Worm (Caenorhabditis elegans) whole organism, mixed stage, embryonic: Measurements from ENCODE around the gene fkb-3.

ENCODE experiments used
- M03D4.4 ChIP-seq: sonication (generic microtip); optimal IDR thresholded peaks from 2 replicates; lab custom pipeline; 2017; ENCODE audit warnings: mild to moderate bottlenecking, missing genetic modification characterization, missing compliant biosample characterization
- bed-3 ChIP-seq: fragments of 200-800 bp; sonication (Bioruptor generic); optimal IDR thresholded peaks from 3 replicates; lab custom pipeline; 2018; ENCODE audit warnings: mild to moderate bottlenecking, missing genetic modification characterization, moderate library complexity, missing compliant biosample characterization
- blmp-1 ChIP-seq: fragments of 150-350 bp; optimal IDR thresholded peaks from 2 replicates; lab custom pipeline; 2014; ENCODE audit warnings: missing biosample characterization, missing genetic modification characterization
- ceh-39 ChIP-seq: fragments of 150-350 bp; optimal IDR thresholded peaks from 2 replicates; lab custom pipeline; 2014; ENCODE audit warnings: missing biosample characterization, missing genetic modification characterization
- ceh-43 ChIP-seq: fragments of 200-800 bp; sonication (Bioruptor generic); optimal IDR thresholded peaks from 2 replicates; lab custom pipeline; 2018; ENCODE audit warnings: mild to moderate bottlenecking, missing genetic modification characterization, moderate library complexity, missing compliant biosample characterization
- drap-1 ChIP-seq: fragments of 200-800 bp; sonication (Bioruptor generic); optimal IDR thresholded peaks from 3 replicates; lab custom pipeline; 2018; ENCODE audit warnings: mild to moderate bottlenecking, missing genetic modification characterization, missing compliant biosample characterization
- elt-1 ChIP-seq: sonication (generic microtip); optimal IDR thresholded peaks from 2 replicates; lab custom pipeline; 2017; ENCODE audit warnings: missing genetic modification characterization, mild to moderate bottlenecking, missing compliant biosample characterization, antibody characterized with exemption, moderate library complexity, borderline replicate concordance; ENCODE audit not compliant: insufficient read depth
- elt-3 ChIP-seq: fragments of 150-350 bp; optimal IDR thresholded peaks from 2 replicates; lab custom pipeline; 2014; ENCODE audit warnings: missing biosample characterization, missing genetic modification characterization
- ham-2 ChIP-seq: fragments of 200-800 bp; sonication (Bioruptor generic); optimal IDR thresholded peaks from 2 replicates; lab custom pipeline; 2018; ENCODE audit warnings: mild to moderate bottlenecking, missing genetic modification characterization, missing compliant biosample characterization
- hlh-1 ChIP-seq: fragments of 150-350 bp; optimal IDR thresholded peaks from 2 replicates; lab custom pipeline; 2014; ENCODE audit warnings: missing biosample characterization, missing genetic modification reagents, missing genetic modification characterization
- lin-13 ChIP-seq: fragments of 150-350 bp; optimal IDR thresholded peaks from 2 replicates; lab custom pipeline; 2014; ENCODE audit warnings: missing biosample characterization, missing genetic modification characterization
- lin-32 ChIP-seq: fragments of 200-800 bp; sonication (Bioruptor generic); optimal IDR thresholded peaks from 2 replicates; lab custom pipeline; 2018; ENCODE audit warnings: mild to moderate bottlenecking, missing genetic modification characterization, missing compliant biosample characterization
- mab-5 ChIP-seq: fragments of 150-350 bp; optimal IDR thresholded peaks from 2 replicates; lab custom pipeline; 2014; ENCODE audit warnings: missing biosample characterization, missing genetic modification characterization
- mep-1 ChIP-seq: fragments of 150-350 bp; optimal IDR thresholded peaks from 2 replicates; lab custom pipeline; 2017; ENCODE audit warnings: missing biosample characterization, missing genetic modification reagents, missing genetic modification characterization, inconsistent platforms
- nhr-12 ChIP-seq: fragments of 150-350 bp; optimal IDR thresholded peaks from 2 replicates; lab custom pipeline; 2014; ENCODE audit warnings: missing biosample characterization, missing genetic modification characterization
- nhr-2 ChIP-seq: fragments of 150-350 bp; optimal IDR thresholded peaks from 2 replicates; lab custom pipeline; 2014; ENCODE audit warnings: missing biosample characterization, missing genetic modification characterization
- nhr-237 ChIP-seq: fragments of 150-350 bp; optimal IDR thresholded peaks from 2 replicates; lab custom pipeline; 2014; ENCODE audit warnings: missing biosample characterization, missing genetic modification characterization
- nhr-28 ChIP-seq: fragments of 150-350 bp; optimal IDR thresholded peaks from 2 replicates; lab custom pipeline; 2014; ENCODE audit warnings: missing biosample characterization, missing genetic modification characterization
- pha-4 ChIP-seq: fragments of 150-350 bp; optimal IDR thresholded peaks from 2 replicates; lab custom pipeline; 2018; ENCODE audit warnings: missing biosample characterization, missing genetic modification reagents, missing genetic modification characterization
- sem-2 ChIP-seq: fragments of 200-800 bp; sonication (Bioruptor generic); optimal IDR thresholded peaks from 2 replicates; lab custom pipeline; 2018; ENCODE audit warnings: mild to moderate bottlenecking, missing genetic modification characterization, missing compliant biosample characterization
- snpc-4 ChIP-seq: fragments of 150-350 bp; optimal IDR thresholded peaks from 2 replicates; lab custom pipeline; 2014; ENCODE audit warnings: missing biosample characterization, missing genetic modification characterization
- sptf-1 ChIP-seq: sonication (generic microtip); optimal IDR thresholded peaks from 2 replicates; lab custom pipeline; 2017; ENCODE audit warnings: mild to moderate bottlenecking, missing genetic modification characterization, moderate library complexity, missing compliant biosample characterization
- tbx-8 ChIP-seq: fragments of 200-800 bp; sonication (Bioruptor generic); optimal IDR thresholded peaks from 2 replicates; lab custom pipeline; 2018; ENCODE audit warnings: mild to moderate bottlenecking, missing genetic modification characterization, moderate library complexity, missing compliant biosample characterization
- unc-120 ChIP-seq: sonication (generic microtip); optimal IDR thresholded peaks from 2 replicates; lab custom pipeline; 2017; ENCODE audit warnings: missing genetic modification characterization, missing compliant biosample characterization; ENCODE audit not compliant: poor library complexity, severe bottlenecking
- unc-62 ChIP-seq: fragments of 150-350 bp; optimal IDR thresholded peaks from 2 replicates; lab custom pipeline; 2014; ENCODE audit warnings: missing biosample characterization, missing genetic modification reagents, missing genetic modification characterization
- zip-8 ChIP-seq: fragments of 150-350 bp; optimal IDR thresholded peaks from 2 replicates; lab custom pipeline; 2014; ENCODE audit warnings: missing biosample characterization, missing genetic modification characterization

The fkb-3 gene

DNA sequence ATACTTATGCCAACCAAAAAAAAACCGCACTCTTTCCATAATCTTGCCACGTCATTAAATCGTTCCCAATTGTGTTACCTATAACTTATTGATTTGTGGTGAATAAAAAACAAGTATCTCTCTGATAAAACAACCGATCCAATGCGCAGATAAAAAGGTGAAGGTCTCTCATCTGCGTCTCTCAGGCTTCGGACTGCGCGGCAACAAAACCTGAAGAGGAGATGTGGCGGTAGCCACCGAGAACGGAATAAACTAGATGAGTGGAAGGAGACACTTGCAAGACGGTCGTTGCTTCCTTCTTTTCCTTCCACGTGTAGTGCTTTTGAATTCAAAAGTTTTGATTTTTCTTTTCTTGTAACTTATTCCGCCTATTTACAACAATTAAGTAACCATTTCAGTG is at the start of gene fkb-3:
Gene fkb-3 (plus strand): TSS at position 277 of the 400 bp plus-strand sequence.
- no peak for TF ChIP-seq nhr-12 (tag; lab: Kevin White, UChicago)
- no peak for TF ChIP-seq hlh-1
- TF ChIP-seq zip-8 (tag; lab: Kevin White, UChicago), result no peak
- no peak for TF ChIP-seq elt-3 (tag; lab: Kevin White, UChicago)
- no peak for TF ChIP-seq tbx-8 (GFP tag; lab: Kevin White, UChicago)
- no peak for TF ChIP-seq drap-1 (GFP tag; lab: Kevin White, UChicago)
- no peak for TF ChIP-seq unc-120 (tag; lab: Kevin White, UChicago)

ce11 chrV:7178843-7179242 is 46.2 kb upstream of the fkb-3 start, which contains the start of gene cpsf-2:
cpsf-2 (plus strand) TSS chrV:7179172.
- TF ChIP-seq mep-1 (no peak), ham-2 (no peak), mab-5 (tag; lab: Kevin White, UChicago) (no peak), drap-1 (GFP tag; lab: Kevin White, UChicago) (no peak), ceh-39 (no peak), M03D4.4 (tag; lab: Kevin White, UChicago) (no peak), nhr-12 (tag; lab: Kevin White, UChicago) (no peak), nhr-237 (tag; lab: Kevin White, UChicago) (peak; percentile 9), elt-1 (tag; lab: Kevin White, UChicago) (no peak)

ce11 chrV:7184549-7184948 is 40.5 kb upstream of the fkb-3 start, which contains the start of gene pitr-5:
pitr-5 (plus strand) TSS chrV:7184849.
- no peak for TF ChIP-seq ham-2
- no peak for TF ChIP-seq drap-1 (GFP tag; lab: Kevin White, UChicago)
- TF ChIP-seq pha-4, result no peak
- no peak for TF ChIP-seq nhr-237 (tag; lab: Kevin White, UChicago)
- no peak for TF ChIP-seq blmp-1 (tag; lab: Kevin White, UChicago)
- TF ChIP-seq nhr-28 (tag; lab: Kevin White, UChicago), result no peak
- TF ChIP-seq lin-32 (GFP tag; lab: Kevin White, UChicago), result no peak
- no peak for TF ChIP-seq sem-2 (GFP tag; lab: Kevin White, UChicago)
- TF ChIP-seq bed-3 (GFP tag; lab: Kevin White, UChicago), result no peak
- TF ChIP-seq unc-62, result no peak
- TF ChIP-seq, all 35 proteins: peak for 0

- TF ChIP-seq hlh-1, result no peak
Measured at ce11 chrV:7186599-7186998, 38.4 kb upstream of the fkb-3 start.

DNA sequence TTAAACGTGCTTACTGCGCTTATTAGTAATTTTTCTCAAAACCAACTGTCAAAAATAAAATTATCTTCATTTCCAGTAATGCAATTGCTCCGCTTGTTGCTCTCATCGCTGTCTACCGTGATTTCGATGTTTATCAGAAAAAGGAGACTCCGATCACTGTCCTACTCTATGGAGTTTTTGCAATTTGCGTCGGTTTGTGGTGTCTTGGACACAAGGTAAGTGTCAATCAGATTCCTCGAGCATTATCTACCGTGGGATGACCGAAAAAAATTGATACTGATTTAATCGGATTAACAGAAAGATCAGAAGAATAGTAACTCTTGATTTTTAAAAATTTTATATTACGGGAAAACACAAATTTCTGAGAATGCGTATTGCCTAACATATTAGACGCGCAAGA is 37.7 kb upstream of the fkb-3 start:
- no peak for TF ChIP-seq ceh-43 (GFP tag; lab: Kevin White, UChicago)
- TF ChIP-seq ham-2, result no peak
- no peak for TF ChIP-seq mep-1
- TF ChIP-seq sptf-1 (tag; lab: Kevin White, UChicago), result no peak
- no peak for TF ChIP-seq bed-3 (GFP tag; lab: Kevin White, UChicago)
- TF ChIP-seq drap-1 (GFP tag; lab: Kevin White, UChicago), result no peak
- no peak for TF ChIP-seq M03D4.4 (tag; lab: Kevin White, UChicago)
- no peak for TF ChIP-seq zip-8 (tag; lab: Kevin White, UChicago)
- TF ChIP-seq mab-5 (tag; lab: Kevin White, UChicago), result no peak
- TF ChIP-seq nhr-2 (tag; lab: Kevin White, UChicago), result no peak
- no peak for TF ChIP-seq lin-13 (tag; lab: Kevin White, UChicago)
- no peak for TF ChIP-seq lin-32 (GFP tag; lab: Kevin White, UChicago)

ce11 chrV:7193562-7193961 is 31.5 kb upstream of the fkb-3 start, which contains the start of gene F09G2.8:
F09G2.8 (minus strand) TSS chrV:7193662.
- no peak for TF ChIP-seq blmp-1 (tag; lab: Kevin White, UChicago)
- no peak for TF ChIP-seq ham-2
- TF ChIP-seq lin-13 (tag; lab: Kevin White, UChicago), result no peak
- TF ChIP-seq mab-5 (tag; lab: Kevin White, UChicago), result no peak
- TF ChIP-seq sptf-1 (tag; lab: Kevin White, UChicago), result no peak
- no peak for TF ChIP-seq elt-3 (tag; lab: Kevin White, UChicago)
- TF ChIP-seq snpc-4 (tag; lab: Kevin White, UChicago), result no peak
- no peak for TF ChIP-seq M03D4.4 (tag; lab: Kevin White, UChicago)
- no peak for TF ChIP-seq pha-4
- no peak for TF ChIP-seq nhr-2 (tag; lab: Kevin White, UChicago)
- TF ChIP-seq lin-32 (GFP tag; lab: Kevin White, UChicago), result no peak
- no peak for TF ChIP-seq ceh-39
- TF ChIP-seq hlh-1, result no peak
- TF ChIP-seq zip-8 (tag; lab: Kevin White, UChicago), result no peak
- no peak for TF ChIP-seq unc-120 (tag; lab: Kevin White, UChicago)
- no peak for TF ChIP-seq unc-62
- TF ChIP-seq, all 35 proteins: peak for 0
